Worm (Caenorhabditis elegans) whole organism, young adult: Measurements from ENCODE around the gene Y48A6B.3.

Source experiments
- B0019.2 ChIP-seq: fragments of 200-800 bp; sonication (Bioruptor generic); conservative IDR thresholded peaks from 2 replicates; pipeline ENCODE4 v1.3.6; 2022; ENCODE audit warnings: missing genetic modification reagents, missing genetic modification characterization, missing compliant biosample characterization
- C17E4.6 ChIP-seq: fragments of 200-800 bp; sonication (Bioruptor generic); IDR thresholded peaks from 2 replicates; pipeline ENCODE4 v1.3.6; 2022; ENCODE audit warnings: missing genetic modification reagents, missing genetic modification characterization, missing compliant biosample characterization
- F23B12.7 ChIP-seq: sonication (generic microtip); optimal IDR thresholded peaks from 2 replicates; lab custom pipeline; 2017; ENCODE audit warnings: missing genetic modification characterization, mild to moderate bottlenecking, missing compliant biosample characterization, antibody characterized with exemption, moderate library complexity; ENCODE audit not compliant: insufficient read depth
- F33H1.4 ChIP-seq: fragments of 200-800 bp; sonication (Bioruptor generic); IDR thresholded peaks from 2 replicates; pipeline ENCODE4 v1.3.6; 2022; ENCODE audit warnings: missing genetic modification reagents, missing genetic modification characterization, missing compliant biosample characterization
- F39B2.1 ChIP-seq: fragments of 200-800 bp; sonication (Bioruptor generic); IDR thresholded peaks from 2 replicates; pipeline ENCODE4 v1.3.6; 2022; ENCODE audit warnings: missing genetic modification reagents, missing genetic modification characterization, missing compliant biosample characterization
- F49E8.2 ChIP-seq: sonication (generic microtip); optimal IDR thresholded peaks from 3 replicates; lab custom pipeline; 2017; ENCODE audit warnings: missing genetic modification characterization, mild to moderate bottlenecking, missing compliant biosample characterization, antibody characterized with exemption, moderate library complexity; ENCODE audit not compliant: insufficient read depth
- F52B5.7 ChIP-seq: sonication (generic microtip); optimal IDR thresholded peaks from 2 replicates; lab custom pipeline; 2016; ENCODE audit warnings: mild to moderate bottlenecking, missing genetic modification characterization, missing compliant biosample characterization
- F55B11.4 ChIP-seq: sonication (generic microtip); optimal IDR thresholded peaks from 2 replicates; lab custom pipeline; 2016; ENCODE audit warnings: missing compliant biosample characterization, missing genetic modification characterization, borderline replicate concordance; ENCODE audit not compliant: insufficient read depth
- Y53F4B.3 ChIP-seq: fragments of 200-800 bp; sonication (Bioruptor generic); IDR thresholded peaks from 2 replicates; pipeline ENCODE4 v1.3.6; 2022; ENCODE audit warnings: missing genetic modification reagents, missing genetic modification characterization, missing compliant biosample characterization
- Y67H2A.10 ChIP-seq: fragments of 200-800 bp; sonication (Bioruptor generic); conservative IDR thresholded peaks from 2 replicates; pipeline ENCODE4 v1.3.6; 2022; ENCODE audit warnings: missing genetic modification reagents, missing genetic modification characterization, missing compliant biosample characterization
- akir-1 ChIP-seq: fragments of 200-800 bp; sonication (Bioruptor generic); optimal IDR thresholded peaks from 2 replicates; lab custom pipeline; 2018; ENCODE audit warnings: mild to moderate bottlenecking, missing genetic modification characterization, moderate library complexity, missing compliant biosample characterization
- aptf-3 ChIP-seq: fragments of 200-800 bp; sonication (Bioruptor generic); IDR thresholded peaks from 2 replicates; pipeline ENCODE4 v1.3.6; 2022; ENCODE audit warnings: missing genetic modification characterization, missing compliant biosample characterization
- athp-1 ChIP-seq: sonication (generic microtip); optimal IDR thresholded peaks from 2 replicates; lab custom pipeline; 2017; ENCODE audit warnings: mild to moderate bottlenecking, missing genetic modification characterization, missing compliant biosample characterization
- attf-6 ChIP-seq: fragments of 200-800 bp; sonication (Bioruptor generic); IDR thresholded peaks from 2 replicates; pipeline ENCODE4 v1.3.6; 2022; ENCODE audit warnings: missing genetic modification reagents, missing genetic modification characterization, missing compliant biosample characterization
- bed-2 ChIP-seq: fragments of 200-800 bp; sonication (Bioruptor generic); IDR thresholded peaks from 2 replicates; pipeline ENCODE4 v1.3.6; 2022; ENCODE audit warnings: missing genetic modification reagents, missing genetic modification characterization, missing compliant biosample characterization
- ccch-3 ChIP-seq: fragments of 200-800 bp; sonication (Bioruptor generic); optimal IDR thresholded peaks from 2 replicates; lab custom pipeline; 2018; ENCODE audit warnings: mild to moderate bottlenecking, missing genetic modification characterization, missing compliant biosample characterization
- cebp-1 ChIP-seq, 2 experiments: fragments of 200-800 bp in 1 of 2; sonication (Bioruptor generic) in 1 of 2; sonication (generic microtip) in 1 of 2; IDR thresholded peaks in 1 of 2; optimal IDR thresholded peaks in 1 of 2; 2 replicates each; pipeline versions ENCODE4 v1.3.6 to Lab custom; 2017 to 2022; ENCODE audit warnings: missing compliant biosample characterization in 2 of 2, missing genetic modification characterization in 2 of 2, mild to moderate bottlenecking in 1 of 2, missing genetic modification reagents in 1 of 2, moderate library complexity in 1 of 2
- cebp-2 ChIP-seq: fragments of 200-800 bp; sonication (Bioruptor generic); IDR thresholded peaks from 2 replicates; pipeline ENCODE4 v1.3.6; 2022; ENCODE audit warnings: missing genetic modification characterization, missing compliant biosample characterization
- ceh-100 ChIP-seq: fragments of 200-800 bp; sonication (Bioruptor generic); IDR thresholded peaks from 2 replicates; pipeline ENCODE4 v1.3.6; 2022; ENCODE audit warnings: missing genetic modification reagents, missing genetic modification characterization, missing compliant biosample characterization
- ceh-58 ChIP-seq: fragments of 200-800 bp; sonication (Bioruptor generic); IDR thresholded peaks from 2 replicates; pipeline ENCODE4 v1.3.6; 2022; ENCODE audit warnings: missing genetic modification characterization, missing compliant biosample characterization
- ceh-91 ChIP-seq: fragments of 200-800 bp; sonication (Bioruptor generic); IDR thresholded peaks from 2 replicates; pipeline ENCODE4 v1.3.6; 2022; ENCODE audit warnings: missing genetic modification reagents, missing genetic modification characterization, missing compliant biosample characterization
- dox-1 ChIP-seq: fragments of 200-800 bp; sonication (Bioruptor generic); IDR thresholded peaks from 2 replicates; pipeline ENCODE4 v1.3.6; 2022; ENCODE audit warnings: missing genetic modification reagents, missing genetic modification characterization, missing compliant biosample characterization
- dpff-1 ChIP-seq: sonication (generic microtip); optimal IDR thresholded peaks from 2 replicates; lab custom pipeline; 2017; ENCODE audit warnings: mild to moderate bottlenecking, missing genetic modification characterization, missing compliant biosample characterization
- efl-1 ChIP-seq: fragments of 150-350 bp; optimal IDR thresholded peaks from 2 replicates; lab custom pipeline; 2014; ENCODE audit warnings: missing biosample characterization, missing genetic modification reagents, missing genetic modification characterization
- egl-18 ChIP-seq: fragments of 200-800 bp; sonication (Bioruptor generic); IDR thresholded peaks from 2 replicates; pipeline ENCODE4 v1.3.6; 2022; ENCODE audit warnings: missing genetic modification reagents, missing genetic modification characterization, missing compliant biosample characterization
- egrh-3 ChIP-seq: fragments of 200-800 bp; sonication (Bioruptor generic); IDR thresholded peaks from 2 replicates; pipeline ENCODE4 v1.3.6; 2022; ENCODE audit warnings: missing genetic modification reagents, missing genetic modification characterization, missing compliant biosample characterization
- gei-17 ChIP-seq: fragments of 200-800 bp; sonication (Bioruptor generic); optimal IDR thresholded peaks from 2 replicates; lab custom pipeline; 2018; ENCODE audit warnings: mild to moderate bottlenecking, missing genetic modification characterization, missing compliant biosample characterization
- him-1 ChIP-seq: sonication (generic microtip); optimal IDR thresholded peaks from 2 replicates; lab custom pipeline; 2016; ENCODE audit warnings: missing genotype, missing genetic modification reagents, missing genetic modification characterization, missing compliant biosample characterization
- hrde-1 ChIP-seq: sonication (generic microtip); optimal IDR thresholded peaks from 2 replicates; lab custom pipeline; 2016; ENCODE audit warnings: missing genetic modification characterization, mild to moderate bottlenecking, missing compliant biosample characterization, moderate library complexity, missing genotype, missing genetic modification reagents, borderline replicate concordance
- lin-26 ChIP-seq: fragments of 200-800 bp; sonication (Bioruptor generic); IDR thresholded peaks from 2 replicates; pipeline ENCODE4 v1.3.6; 2022; ENCODE audit warnings: missing genetic modification reagents, missing genetic modification characterization, missing compliant biosample characterization
- lin-35 ChIP-seq, 3 experiments: fragments of 150-350 bp in 2 of 3; sonication (generic microtip) in 1 of 3; optimal IDR thresholded peaks; 2 replicates each; lab custom pipeline; 2014 to 2018; ENCODE audit warnings: missing biosample characterization in 3 of 3, missing genetic modification characterization in 3 of 3, missing genetic modification reagents in 3 of 3
- lin-40 ChIP-seq: sonication (generic microtip); optimal IDR thresholded peaks from 2 replicates; lab custom pipeline; 2016; ENCODE audit warnings: missing genetic modification characterization, mild to moderate bottlenecking, missing compliant biosample characterization, missing genotype, missing genetic modification reagents
- lsl-1 ChIP-seq: fragments of 200-800 bp; sonication (Bioruptor generic); optimal IDR thresholded peaks from 2 replicates; lab custom pipeline; 2018; ENCODE audit warnings: mild to moderate bottlenecking, missing genetic modification characterization, moderate library complexity, missing compliant biosample characterization
- lsy-27 ChIP-seq: sonication (generic microtip); optimal IDR thresholded peaks from 2 replicates; lab custom pipeline; 2017; ENCODE audit warnings: missing genetic modification characterization, mild to moderate bottlenecking, missing compliant biosample characterization, antibody characterized with exemption, missing genotype, borderline replicate concordance; ENCODE audit not compliant: insufficient read depth
- mes-4 ChIP-seq: sonication (generic microtip); optimal IDR thresholded peaks from 2 replicates; lab custom pipeline; 2016; ENCODE audit warnings: missing genotype, missing genetic modification characterization, missing compliant biosample characterization
- nfya-2 ChIP-seq: fragments of 200-800 bp; sonication (Bioruptor generic); IDR thresholded peaks from 2 replicates; pipeline ENCODE4 v1.3.6; 2022; ENCODE audit warnings: missing genetic modification reagents, missing genetic modification characterization, missing compliant biosample characterization
- snpc-3.4 ChIP-seq: sonication (generic microtip); optimal IDR thresholded peaks from 2 replicates; lab custom pipeline; 2017; ENCODE audit warnings: missing genetic modification characterization, mild to moderate bottlenecking, missing compliant biosample characterization, antibody characterized with exemption, moderate library complexity, missing genotype, missing genetic modification reagents
- somi-1 ChIP-seq: fragments of 200-800 bp; sonication (Bioruptor generic); optimal IDR thresholded peaks from 2 replicates; lab custom pipeline; 2018; ENCODE audit warnings: mild to moderate bottlenecking, missing genetic modification characterization, missing compliant biosample characterization
- sptf-2 ChIP-seq: fragments of 200-800 bp; sonication (Bioruptor generic); optimal IDR thresholded peaks from 2 replicates; lab custom pipeline; 2018; ENCODE audit warnings: mild to moderate bottlenecking, missing genetic modification characterization, missing compliant biosample characterization
- tbp1 ChIP-seq: fragments of 200-800 bp; sonication (Bioruptor generic); optimal IDR thresholded peaks from 2 replicates; lab custom pipeline; 2018; ENCODE audit warnings: mild to moderate bottlenecking, missing genetic modification characterization, missing compliant biosample characterization
- tbx-9 ChIP-seq: sonication (generic microtip); optimal IDR thresholded peaks from 2 replicates; lab custom pipeline; 2016; ENCODE audit warnings: borderline replicate concordance, missing genetic modification characterization, inconsistent platforms, missing compliant biosample characterization
- unc-130 ChIP-seq: sonication (generic microtip); optimal IDR thresholded peaks from 2 replicates; lab custom pipeline; 2016; ENCODE audit warnings: missing genetic modification reagents, missing genetic modification characterization, missing compliant biosample characterization
- xnd-1 ChIP-seq: sonication (generic microtip); optimal IDR thresholded peaks from 2 replicates; lab custom pipeline; 2016; ENCODE audit warnings: missing genotype, missing genetic modification reagents, missing genetic modification characterization, missing compliant biosample characterization
- zim-3 ChIP-seq: sonication (generic microtip); optimal IDR thresholded peaks from 2 replicates; lab custom pipeline; 2017; ENCODE audit warnings: mild to moderate bottlenecking, missing genetic modification characterization, moderate library complexity, missing compliant biosample characterization
- ztf-26 ChIP-seq: sonication (generic microtip); optimal IDR thresholded peaks from 2 replicates; lab custom pipeline; 2017; ENCODE audit warnings: missing genetic modification characterization, missing compliant biosample characterization
- ztf-6 ChIP-seq: fragments of 200-800 bp; sonication (Bioruptor generic); IDR thresholded peaks from 2 replicates; pipeline ENCODE4 v1.3.6; 2022; ENCODE audit warnings: missing genetic modification reagents, missing genetic modification characterization, missing compliant biosample characterization

Gene Y48A6B.3

ce11 chrIII:10989491-10990032 lies 18.5 kb upstream of the Y48A6B.3 start (continued):
- TF ChIP-seq efl-1 (GFP tag; lab: Kevin White, UChicago), result no peak
- TF ChIP-seq nfya-2 (GFP tag; lab: Robert Waterston, UW), result peak; percentile 79; the same call in 1 of the 2 replicates
- TF ChIP-seq lin-35 (GFP tag; optimal IDR thresholded peaks at IDR 0.05; lab: Kevin White, UChicago), result peak in 2 of 3 experiments; percentile 65 to 93
- TF ChIP-seq egl-18 (GFP tag; lab: Robert Waterston, UW), result peak; percentile 91
- peak; percentile 91 for TF ChIP-seq C17E4.6 (GFP tag; lab: Robert Waterston, UW)
- TF ChIP-seq akir-1 (GFP tag; lab: Kevin White, UChicago), result peak; percentile 88
- TF ChIP-seq athp-1, result peak; percentile 94
- TF ChIP-seq snpc-3.4 (tag; lab: Kevin White, UChicago), result peak; percentile 97
- TF ChIP-seq attf-6, result peak; percentile 82
- peak; percentile 89 for TF ChIP-seq ceh-100
- peak; percentile 98 for TF ChIP-seq zim-3 (tag; lab: Kevin White, UChicago)
- peak; percentile 48; the same call in 1 of the 2 replicates for TF ChIP-seq Y53F4B.3
- peak; percentile 95 for TF ChIP-seq him-1 (tag; lab: Kevin White, UChicago)
- peak; percentile 48 for TF ChIP-seq ceh-91 (GFP tag; lab: Robert Waterston, UW)
- peak; percentile 94 for TF ChIP-seq aptf-3 (GFP tag; lab: Robert Waterston, UW)
- peak; percentile 47; the same call in 1 of the 2 replicates for TF ChIP-seq ztf-6 (GFP tag; lab: Robert Waterston, UW)
- TF ChIP-seq F23B12.7 (tag; lab: Kevin White, UChicago), result peak; percentile 90
- peak; percentile 84 for TF ChIP-seq lsy-27 (tag; lab: Kevin White, UChicago)
- peak; percentile 94 for TF ChIP-seq hrde-1
- TF ChIP-seq lsl-1, result peak; percentile 70
- peak; percentile 97 for TF ChIP-seq dox-1 (GFP tag; lab: Robert Waterston, UW)
- peak; percentile 98 for TF ChIP-seq lin-26 (GFP tag; lab: Robert Waterston, UW)
- peak; percentile 82 for TF ChIP-seq ccch-3 (GFP tag; lab: Kevin White, UChicago)
- TF ChIP-seq unc-130, result peak; percentile 85
- TF ChIP-seq Y67H2A.10 (GFP tag; lab: Robert Waterston, UW), result peak; percentile 62; the same call in 1 of the 2 replicates
- TF ChIP-seq F52B5.7, result peak; percentile 97
- peak; percentile 94 for TF ChIP-seq dpff-1 (tag; lab: Kevin White, UChicago)
- peak; percentile 94 for TF ChIP-seq sptf-2 (GFP tag; lab: Kevin White, UChicago)
- TF ChIP-seq cebp-1 (GFP tag; IDR thresholded peaks at IDR 0.05; lab: Robert Waterston, UW), result peak; percentile 99
- TF ChIP-seq cebp-1 (tag; optimal IDR thresholded peaks at IDR 0.05; lab: Kevin White, UChicago), result peak; percentile 100
- TF ChIP-seq tbx-9 (tag; lab: Kevin White, UChicago), result peak; percentile 95
- peak; percentile 98 for TF ChIP-seq lin-40 (tag; lab: Kevin White, UChicago)
- TF ChIP-seq somi-1 (GFP tag; lab: Kevin White, UChicago), result peak; percentile 92
- peak; percentile 95 for TF ChIP-seq ztf-26 (tag; lab: Kevin White, UChicago)
- TF ChIP-seq F33H1.4 (GFP tag; lab: Robert Waterston, UW), result peak; percentile 68
- TF ChIP-seq F49E8.2 (tag; lab: Kevin White, UChicago), result peak; percentile 78
- peak; percentile 72 for TF ChIP-seq bed-2
- peak; percentile 90 for TF ChIP-seq mes-4 (tag; lab: Kevin White, UChicago)
- peak; percentile 84 for TF ChIP-seq F39B2.1 (GFP tag; lab: Robert Waterston, UW)
- peak; percentile 33 for TF ChIP-seq xnd-1
- peak; percentile 96 for TF ChIP-seq cebp-2 (GFP tag; lab: Robert Waterston, UW)
- peak; percentile 86 for TF ChIP-seq ceh-58
- peak; percentile 90 for TF ChIP-seq tbp1 (GFP tag; lab: Kevin White, UChicago)
- TF ChIP-seq gei-17 (GFP tag; lab: Kevin White, UChicago), result peak; percentile 91
- peak; percentile 28 for TF ChIP-seq F55B11.4 (tag; lab: Kevin White, UChicago)
- TF ChIP-seq B0019.2 (GFP tag; lab: Robert Waterston, UW), result peak; percentile 65; the same call in 1 of the 2 replicates
- peak; percentile 85 for TF ChIP-seq egrh-3 (GFP tag; lab: Robert Waterston, UW)
